Worm (Caenorhabditis elegans): ENCODE measurements around the gene C27D6.15.

ce11 chrII:5187469-5187868 lies 15.8 kb downstream of the C27D6.15 start, which contains the start of gene crh-2:
- TF ChIP-seq sea-2 (GFP tag; IDR thresholded peaks at IDR 0.05): no peak
- no peak for TF ChIP-seq lsl-1 (GFP tag; optimal IDR thresholded peaks at IDR 0.05)
- TF ChIP-seq efl-1 (GFP tag; optimal IDR thresholded peaks at IDR 0.05): no peak
- no peak for TF ChIP-seq F33H1.4 (GFP tag; IDR thresholded peaks at IDR 0.05)
- no peak for TF ChIP-seq tbp1 (GFP tag; optimal IDR thresholded peaks at IDR 0.05)
- TF ChIP-seq snpc-1.1 (tag; optimal IDR thresholded peaks at IDR 0.05; ENCODE audit: insufficient read depth): no peak
- no peak for TF ChIP-seq lin-35 (GFP tag; optimal IDR thresholded peaks at IDR 0.05)
- no peak for TF ChIP-seq nfyb-1 (GFP tag; IDR thresholded peaks at IDR 0.05)
- TF ChIP-seq ceh-27 (GFP tag; optimal IDR thresholded peaks at IDR 0.05): no peak
- no peak for TF ChIP-seq lin-54 (GFP tag; optimal IDR thresholded peaks at IDR 0.05)
- TF ChIP-seq K11D2.4 (GFP tag; IDR thresholded peaks at IDR 0.05): no peak
- no peak for TF ChIP-seq ztf-28 (GFP tag; IDR thresholded peaks at IDR 0.05)
- TF ChIP-seq ztf-18 (tag; optimal IDR thresholded peaks at IDR 0.05): no peak
- TF ChIP-seq F23B12.7 (tag; optimal IDR thresholded peaks at IDR 0.05; ENCODE audit: insufficient read depth): no peak
